Fruit fly (Drosophila melanogaster) whole organism, embryonic: ENCODE measurements around the gene ash1.
A peak's percentile ranks its signal among the peaks of the same experiment; 100 is the strongest.

Experiments used
- Ada2b ChIP-seq: fragments of 200-800 bp; sonication (Bioruptor generic); IDR thresholded peaks from 2 replicates; pipeline ENCODE4 v1.3.6; 2022; ENCODE audit warnings: missing biosample characterization, missing genetic modification characterization
- Awh ChIP-seq: fragments of 200-800 bp; sonication (Bioruptor generic); IDR thresholded peaks from 2 replicates; pipeline ENCODE4, ENCODE4 v1.3.6; 2022; ENCODE audit warnings: missing biosample characterization, missing genetic modification characterization
- Blimp-1 ChIP-seq: fragments of 200-800 bp; sonication (Bioruptor generic); optimal IDR thresholded peaks from 3 replicates; lab custom pipeline; 2018; ENCODE audit warnings: missing biosample characterization, missing genetic modification characterization, mild to moderate bottlenecking, moderate library complexity, missing genetic modification reagents
- CG1024 ChIP-seq: fragments of 200-800 bp; sonication (Bioruptor generic); IDR thresholded peaks from 2 replicates; pipeline ENCODE4 v1.3.6; 2022; ENCODE audit warnings: missing biosample characterization, missing genetic modification characterization
- CG11398 ChIP-seq: fragments of 200-800 bp; sonication (Bioruptor generic); optimal IDR thresholded peaks from 2 replicates; lab custom pipeline; 2016; ENCODE audit warnings: missing biosample characterization, missing genetic modification characterization
- CG12155 ChIP-seq: fragments of 200-800 bp; sonication (Bioruptor generic); optimal IDR thresholded peaks from 3 replicates; lab custom pipeline; 2016; ENCODE audit warnings: missing biosample characterization, missing genetic modification characterization
- CG14014 ChIP-seq: fragments of 200-800 bp; sonication (Bioruptor generic); IDR thresholded peaks from 2 replicates; pipeline ENCODE4 v1.3.6; 2022; ENCODE audit warnings: missing biosample characterization, missing genetic modification characterization
- CG14860 ChIP-seq: fragments of 200-800 bp; sonication (Bioruptor generic); IDR thresholded peaks from 3 replicates; pipeline ENCODE4 v1.3.6; 2022; ENCODE audit warnings: missing biosample characterization, missing genetic modification characterization; ENCODE audit not compliant: partially characterized antibody
- CG15073 ChIP-seq: fragments of 200-800 bp; sonication (Bioruptor generic); optimal IDR thresholded peaks from 2 replicates; lab custom pipeline; 2016; ENCODE audit warnings: missing biosample characterization, missing genetic modification characterization
- CG1529 ChIP-seq: fragments of 200-800 bp; sonication (Bioruptor generic); optimal IDR thresholded peaks from 3 replicates; lab custom pipeline; 2018; ENCODE audit warnings: missing biosample characterization, missing genetic modification characterization
- CG1602 ChIP-seq: fragments of 200-800 bp; sonication (Bioruptor generic); optimal IDR thresholded peaks from 3 replicates; lab custom pipeline; 2016; ENCODE audit warnings: missing biosample characterization, missing genetic modification characterization
- CG17361 ChIP-seq: fragments of 200-800 bp; sonication (Bioruptor generic); IDR thresholded peaks from 3 replicates; pipeline ENCODE4 v1.3.6; 2022; ENCODE audit warnings: missing biosample characterization, missing genetic modification characterization
- CG17568 ChIP-seq: fragments of 200-800 bp; sonication (Bioruptor generic); optimal IDR thresholded peaks from 2 replicates; lab custom pipeline; 2018; ENCODE audit warnings: missing biosample characterization, mild to moderate bottlenecking, missing genetic modification characterization, moderate library complexity
- CG18619 ChIP-seq: fragments of 200-800 bp; sonication (Bioruptor generic); optimal IDR thresholded peaks from 3 replicates; lab custom pipeline; 2017; ENCODE audit warnings: missing biosample characterization, mild to moderate bottlenecking, missing genetic modification characterization
- CG2199 ChIP-seq: fragments of 200-800 bp; sonication (Bioruptor generic); IDR thresholded peaks from 3 replicates; pipeline ENCODE4 v1.3.6; 2022; ENCODE audit warnings: missing biosample characterization, missing genetic modification characterization
- CG2712 ChIP-seq: fragments of 200-800 bp; optimal IDR thresholded peaks from 3 replicates; lab custom pipeline; 2019; ENCODE audit warnings: missing biosample characterization, mild to moderate bottlenecking, missing genetic modification characterization, moderate library complexity
- CG2875 ChIP-seq: fragments of 200-800 bp; sonication (Bioruptor generic); optimal IDR thresholded peaks from 2 replicates; lab custom pipeline; 2017; ENCODE audit warnings: missing biosample characterization, mild to moderate bottlenecking, missing genetic modification characterization, missing genetic modification reagents
- CG33213 ChIP-seq: fragments of 200-800 bp; sonication (Bioruptor generic); optimal IDR thresholded peaks from 3 replicates; lab custom pipeline; 2016; ENCODE audit warnings: missing biosample characterization, missing genetic modification characterization
- CG3838 ChIP-seq: fragments of 200-800 bp; sonication (Bioruptor generic); optimal IDR thresholded peaks from 3 replicates; lab custom pipeline; 2016; ENCODE audit warnings: missing biosample characterization, missing genetic modification characterization
- CG5180 ChIP-seq: fragments of 200-800 bp; sonication (Bioruptor generic); optimal IDR thresholded peaks from 3 replicates; lab custom pipeline; 2017; ENCODE audit warnings: missing biosample characterization, missing genetic modification characterization, mild to moderate bottlenecking, moderate library complexity, missing genetic modification reagents
- CG5953 ChIP-seq: fragments of 200-800 bp; sonication (Bioruptor generic); IDR thresholded peaks from 2 replicates; pipeline ENCODE4 v1.3.6; 2022; ENCODE audit warnings: missing biosample characterization, missing genetic modification characterization
- CG6854 ChIP-seq: fragments of 200-800 bp; sonication (Bioruptor generic); optimal IDR thresholded peaks from 3 replicates; lab custom pipeline; 2017; ENCODE audit warnings: missing biosample characterization, mild to moderate bottlenecking, missing genetic modification characterization
- CG8388 ChIP-seq: fragments of 200-800 bp; sonication (Bioruptor generic); optimal IDR thresholded peaks from 2 replicates; lab custom pipeline; 2019; ENCODE audit warnings: missing biosample characterization, mild to moderate bottlenecking, missing genetic modification characterization, moderate library complexity
- CTCF ChIP-seq: fragments of 200-800 bp; sonication (Bioruptor generic); optimal IDR thresholded peaks from 2 replicates; lab custom pipeline; 2017; ENCODE audit warnings: missing biosample characterization, mild to moderate bottlenecking, missing genetic modification characterization, moderate library complexity
- D19A ChIP-seq: fragments of 200-800 bp; optimal IDR thresholded peaks from 3 replicates; lab custom pipeline; 2019; ENCODE audit warnings: missing biosample characterization, mild to moderate bottlenecking, missing genetic modification characterization, moderate library complexity
- Deaf1 ChIP-seq: fragments of 200-800 bp; optimal IDR thresholded peaks from 3 replicates; lab custom pipeline; 2019; ENCODE audit warnings: missing biosample characterization, mild to moderate bottlenecking, missing genetic modification characterization, moderate library complexity
- Doc3 ChIP-seq: fragments of 200-800 bp; sonication (Bioruptor generic); IDR thresholded peaks from 3 replicates; pipeline ENCODE4 v1.3.6; 2022; ENCODE audit warnings: missing biosample characterization, missing genetic modification characterization; ENCODE audit not compliant: partially characterized antibody
- H15 ChIP-seq: fragments of 200-800 bp; sonication (Bioruptor generic); IDR thresholded peaks from 3 replicates; pipeline ENCODE4 v1.3.6; 2022; ENCODE audit warnings: missing biosample characterization, missing genetic modification characterization
- Hey ChIP-seq: fragments of 200-800 bp; sonication (Bioruptor generic); optimal IDR thresholded peaks from 3 replicates; lab custom pipeline; 2018; ENCODE audit warnings: missing biosample characterization, mild to moderate bottlenecking, missing genetic modification characterization
- Hmr ChIP-seq: fragments of 200-800 bp; sonication (Bioruptor generic); optimal IDR thresholded peaks from 3 replicates; lab custom pipeline; 2017; ENCODE audit warnings: mild to moderate bottlenecking, missing biosample characterization, missing genetic modification reagents, missing genetic modification characterization
- Hmx ChIP-seq: fragments of 200-800 bp; sonication (Bioruptor generic); optimal IDR thresholded peaks from 2 replicates; lab custom pipeline; 2016; ENCODE audit warnings: missing biosample characterization, missing genetic modification characterization
- Neu2 ChIP-seq: fragments of 200-800 bp; sonication (Bioruptor generic); optimal IDR thresholded peaks from 3 replicates; lab custom pipeline; 2016; ENCODE audit warnings: missing biosample characterization, missing genetic modification characterization, borderline replicate concordance
- Side ChIP-seq: fragments of 200-800 bp; sonication (Bioruptor generic); optimal IDR thresholded peaks from 2 replicates; lab custom pipeline; 2016; ENCODE audit warnings: missing biosample characterization, missing genetic modification characterization
- Sry-β ChIP-seq: fragments of 200-800 bp; sonication (Bioruptor generic); optimal IDR thresholded peaks from 2 replicates; lab custom pipeline; 2018; ENCODE audit warnings: missing biosample characterization, mild to moderate bottlenecking, missing genetic modification characterization, moderate library complexity
- Trl ChIP-seq, 3 experiments: fragments of >200 bp in 2 of 3; fragments of 200-800 bp in 1 of 3; sonication (Bioruptor generic) in 1 of 3; optimal IDR thresholded peaks; 2 replicates in 1 of 3; 3 replicates in 2 of 3; lab custom pipeline; 2016 to 2017; ENCODE audit warnings: missing biosample characterization in 1 of 3, missing genetic modification characterization in 1 of 3
- Xrp1 ChIP-seq: fragments of 200-800 bp; sonication (Bioruptor generic); IDR thresholded peaks from 2 replicates; pipeline ENCODE4 v1.3.6; 2022; ENCODE audit warnings: missing biosample characterization, missing genetic modification characterization
- ab ChIP-seq: fragments of 200-800 bp; sonication (Bioruptor generic); optimal IDR thresholded peaks from 2 replicates; lab custom pipeline; 2016; ENCODE audit warnings: missing biosample characterization, missing genetic modification characterization
- ara ChIP-seq: fragments of 200-800 bp; sonication (Bioruptor generic); IDR thresholded peaks from 2 replicates; pipeline ENCODE4 v1.3.6; 2022; ENCODE audit warnings: missing biosample characterization, missing genetic modification characterization
- chinmo ChIP-seq: fragments of 200-800 bp; sonication (Bioruptor generic); IDR thresholded peaks from 4 replicates; pipeline ENCODE4 v1.3.6; 2022; ENCODE audit warnings: missing biosample characterization, missing genetic modification characterization; ENCODE audit not compliant: partially characterized antibody
- chm ChIP-seq: fragments of 200-800 bp; sonication (Bioruptor generic); IDR thresholded peaks from 2 replicates; pipeline ENCODE4 v1.3.6; 2022; ENCODE audit warnings: missing biosample characterization, missing genetic modification characterization
- da ChIP-seq: fragments of 200-800 bp; sonication (Bioruptor generic); optimal IDR thresholded peaks from 2 replicates; lab custom pipeline; 2016; ENCODE audit warnings: missing biosample characterization, missing genetic modification characterization
- fd64A ChIP-seq: fragments of 200-800 bp; sonication (Bioruptor generic); optimal IDR thresholded peaks from 3 replicates; lab custom pipeline; 2018; ENCODE audit warnings: missing biosample characterization, mild to moderate bottlenecking, missing genetic modification characterization
- gem ChIP-seq: fragments of 200-800 bp; sonication (Bioruptor generic); optimal IDR thresholded peaks from 2 replicates; lab custom pipeline; 2019; ENCODE audit warnings: missing biosample characterization, mild to moderate bottlenecking, missing genetic modification characterization, moderate library complexity
- gsb ChIP-seq: fragments of 200-800 bp; sonication (Bioruptor generic); IDR thresholded peaks from 2 replicates; pipeline ENCODE4 v1.3.6; 2022; ENCODE audit warnings: missing biosample characterization, missing genetic modification characterization
- knrl ChIP-seq: fragments of 200-800 bp; sonication (Bioruptor generic); IDR thresholded peaks from 3 replicates; pipeline ENCODE4 v1.3.6; 2022; ENCODE audit warnings: missing biosample characterization, missing genetic modification characterization; ENCODE audit not compliant: partially characterized antibody
- nau ChIP-seq: fragments of 200-800 bp; sonication (Bioruptor generic); optimal IDR thresholded peaks from 3 replicates; lab custom pipeline; 2017; ENCODE audit warnings: missing biosample characterization, mild to moderate bottlenecking, missing genetic modification characterization, missing genetic modification reagents
- sens ChIP-seq: fragments of 200-800 bp; sonication (Bioruptor generic); peaks from one replicate; lab custom pipeline; 2016; ENCODE audit warnings: missing biosample characterization, missing genetic modification characterization
- sob ChIP-seq: fragments of 200-800 bp; sonication (Bioruptor generic); IDR thresholded peaks from 2 replicates; pipeline ENCODE4 v1.3.6; 2022; ENCODE audit warnings: missing biosample characterization, missing genetic modification characterization
- twi ChIP-seq: fragments of 200-800 bp; optimal IDR thresholded peaks from 2 replicates; lab custom pipeline; 2019; ENCODE audit warnings: missing biosample characterization, mild to moderate bottlenecking, missing genetic modification characterization, moderate library complexity
- zfh2 ChIP-seq: fragments of 200-800 bp; sonication (Bioruptor generic); optimal IDR thresholded peaks from 2 replicates; lab custom pipeline; 2016; ENCODE audit warnings: missing biosample characterization, missing genetic modification characterization

Gene ash1

dm6 chr3L:19575650-19576049, 22.9 kb downstream of the ash1 start:
- TF ChIP-seq Hey (tag; lab: Kevin White, UChicago) (no peak), CG18619 (GFP tag; lab: Kevin White, UChicago) (peak; percentile 24), CG2712 (tag; lab: Kevin White, UChicago) (peak; percentile 38), Hmr (GFP tag; lab: Kevin White, UChicago) (peak; percentile 34), fd64A (GFP tag; lab: Kevin White, UChicago) (peak; percentile 86), da (peak; percentile 2), CG2875 (GFP tag; lab: Kevin White, UChicago) (peak; percentile 79), CG14860 (no peak), CG15073 (no peak), zfh2 (GFP tag; lab: Kevin White, UChicago) (no peak), Ada2b (GFP tag; lab: Robert Waterston, UW) (0 out of 2 replicates have a peak, but pooled peaks have one; percentile 7), CG14014 (GFP tag; lab: Robert Waterston, UW) (no peak; the same call in 1 of the 2 replicates), CG12155 (GFP tag; lab: Kevin White, UChicago) (no peak), Awh (0 out of 2 replicates have a peak, but pooled peaks have one; percentile 40), Doc3 (GFP tag; lab: Robert Waterston, UW) (no peak), chinmo (GFP tag; lab: Robert Waterston, UW) (0 out of 4 replicates have a peak, but pooled peaks have one; percentile 59), CG17568 (GFP tag; lab: Kevin White, UChicago) (peak; percentile 48), Deaf1 (tag; lab: Kevin White, UChicago) (peak; percentile 8), CG3838 (GFP tag; lab: Kevin White, UChicago) (peak; percentile 40), Side (peak; percentile 56), chm (GFP tag; lab: Robert Waterston, UW) (peak; percentile 13; the same call in 1 of the 2 replicates), H15 (GFP tag; lab: Robert Waterston, UW) (peak; percentile 50; the same call in 2 of the 3 replicates), nau (GFP tag; lab: Kevin White, UChicago) (peak; percentile 52), gem (tag; lab: Kevin White, UChicago) (peak; percentile 50), Trl (optimal IDR thresholded peaks at IDR 0.05; lab: Kevin White, UChicago) (no peak), Trl (GFP tag; optimal IDR thresholded peaks at IDR 0.05; lab: Kevin White, UChicago) (peak; percentile 2), CG2199 (GFP tag; lab: Robert Waterston, UW) (0 out of 3 replicates have a peak, but pooled peaks have one; percentile 76), ab (no peak), CG1602 (GFP tag; lab: Kevin White, UChicago) (no peak), D19A (peak; percentile 8), CG1529 (GFP tag; lab: Kevin White, UChicago) (peak; percentile 59), sens (peak; percentile 83), CG5953 (GFP tag; lab: Robert Waterston, UW) (peak; percentile 33; the same call in 1 of the 2 replicates), CG11398 (GFP tag; lab: Kevin White, UChicago) (peak; percentile 25), CG1024 (peak; percentile 26; the same call in 1 of the 2 replicates), Neu2 (GFP tag; lab: Kevin White, UChicago) (no peak), CG6854 (GFP tag; lab: Kevin White, UChicago) (peak; percentile 16), sob (0 out of 2 replicates have a peak, but pooled peaks have one; percentile 28), twi (tag; lab: Kevin White, UChicago) (peak; percentile 60), knrl (GFP tag; lab: Robert Waterston, UW) (no peak), Hmx (GFP tag; lab: Kevin White, UChicago) (no peak), ara (peak; percentile 42; the same call in 1 of the 2 replicates), Xrp1 (GFP tag; lab: Robert Waterston, UW) (peak; percentile 47; the same call in 1 of the 2 replicates), CG5180 (GFP tag; lab: Kevin White, UChicago) (no peak), CTCF (GFP tag; lab: Kevin White, UChicago) (no peak), gsb (0 out of 2 replicates have a peak, but pooled peaks have one; percentile 19), Blimp-1 (GFP tag; lab: Kevin White, UChicago) (peak; percentile 39), CG17361 (GFP tag; lab: Robert Waterston, UW) (0 out of 3 replicates have a peak, but pooled peaks have one; percentile 14), Sry-β (GFP tag; lab: Kevin White, UChicago) (peak; percentile 26), CG8388 (GFP tag; lab: Kevin White, UChicago) (peak; percentile 12), CG33213 (GFP tag; lab: Kevin White, UChicago) (peak; percentile 24)
